Fruit fly (Drosophila melanogaster) whole organism, embryonic: ENCODE results near the gene CG12279.

ENCODE experiments used
- Aef1 ChIP-seq: fragments of 200-800 bp; sonication (Bioruptor generic); IDR thresholded peaks from 3 replicates; pipeline ENCODE4 v1.3.6; 2022; ENCODE audit warnings: missing biosample characterization, missing genetic modification characterization
- Antp ChIP-seq: fragments of 200-800 bp; sonication (Bioruptor generic); optimal IDR thresholded peaks from 3 replicates; lab custom pipeline; 2016; ENCODE audit warnings: missing biosample characterization, missing genetic modification characterization
- CG11456 ChIP-seq: fragments of 200-800 bp; sonication (Bioruptor generic); IDR thresholded peaks from 3 replicates; pipeline ENCODE4 v1.3.6; 2022; ENCODE audit warnings: missing biosample characterization, missing genetic modification characterization
- CG12104 ChIP-seq: fragments of 200-800 bp; sonication (Bioruptor generic); optimal IDR thresholded peaks from 3 replicates; lab custom pipeline; 2016; ENCODE audit warnings: missing biosample characterization, missing genetic modification characterization
- CG12236 ChIP-seq: fragments of 200-800 bp; sonication (Bioruptor generic); optimal IDR thresholded peaks from 2 replicates; lab custom pipeline; 2016; ENCODE audit warnings: missing biosample characterization, missing genetic modification characterization
- CG12659 ChIP-seq: fragments of 200-800 bp; sonication (Bioruptor generic); optimal IDR thresholded peaks from 3 replicates; lab custom pipeline; 2017; ENCODE audit warnings: mild to moderate bottlenecking, missing biosample characterization, missing genetic modification reagents, missing genetic modification characterization
- CG15601 ChIP-seq: fragments of 200-800 bp; sonication (Bioruptor generic); optimal IDR thresholded peaks from 3 replicates; lab custom pipeline; 2019; ENCODE audit warnings: missing biosample characterization, mild to moderate bottlenecking, missing genetic modification characterization, moderate library complexity
- CG17802 ChIP-seq: fragments of 200-800 bp; sonication (Bioruptor generic); optimal IDR thresholded peaks from 2 replicates; lab custom pipeline; 2018; ENCODE audit warnings: missing biosample characterization, mild to moderate bottlenecking, missing genetic modification characterization, moderate library complexity
- CG17912 ChIP-seq: fragments of 200-800 bp; sonication (Bioruptor generic); optimal IDR thresholded peaks from 2 replicates; lab custom pipeline; 2018; ENCODE audit warnings: missing biosample characterization, mild to moderate bottlenecking, missing genetic modification characterization
- CG18619 ChIP-seq: fragments of 200-800 bp; sonication (Bioruptor generic); optimal IDR thresholded peaks from 3 replicates; lab custom pipeline; 2017; ENCODE audit warnings: missing biosample characterization, mild to moderate bottlenecking, missing genetic modification characterization
- CG18764 ChIP-seq: fragments of 200-800 bp; sonication (Bioruptor generic); optimal IDR thresholded peaks from 3 replicates; lab custom pipeline; 2016; ENCODE audit warnings: missing biosample characterization, missing genetic modification characterization
- CG2120 ChIP-seq: fragments of 200-800 bp; sonication (Bioruptor generic); optimal IDR thresholded peaks from 3 replicates; lab custom pipeline; 2016; ENCODE audit warnings: missing biosample characterization, missing genetic modification characterization
- CG2199 ChIP-seq: fragments of 200-800 bp; sonication (Bioruptor generic); IDR thresholded peaks from 3 replicates; pipeline ENCODE4 v1.3.6; 2022; ENCODE audit warnings: missing biosample characterization, missing genetic modification characterization
- CG2875 ChIP-seq: fragments of 200-800 bp; sonication (Bioruptor generic); optimal IDR thresholded peaks from 2 replicates; lab custom pipeline; 2017; ENCODE audit warnings: missing biosample characterization, mild to moderate bottlenecking, missing genetic modification characterization, missing genetic modification reagents
- CG3163 ChIP-seq: fragments of 200-800 bp; sonication (Bioruptor generic); optimal IDR thresholded peaks from 3 replicates; lab custom pipeline; 2016; ENCODE audit warnings: missing biosample characterization, missing genetic modification characterization
- CG3407 ChIP-seq: fragments of 200-800 bp; sonication (Bioruptor generic); optimal IDR thresholded peaks from 2 replicates; lab custom pipeline; 2018; ENCODE audit warnings: missing biosample characterization, mild to moderate bottlenecking, missing genetic modification characterization
- CG3726 ChIP-seq: fragments of 200-800 bp; sonication (Bioruptor generic); IDR thresholded peaks from 3 replicates; pipeline ENCODE4, ENCODE4 v1.3.6; 2022; ENCODE audit warnings: missing biosample characterization, missing genetic modification characterization
- CG6654 ChIP-seq: fragments of 200-800 bp; sonication (Bioruptor generic); optimal IDR thresholded peaks from 2 replicates; lab custom pipeline; 2017; ENCODE audit warnings: missing biosample characterization, mild to moderate bottlenecking, missing genetic modification characterization
- CG6813 ChIP-seq: fragments of 200-800 bp; sonication (Bioruptor generic); optimal IDR thresholded peaks from 2 replicates; lab custom pipeline; 2017; ENCODE audit warnings: missing biosample characterization, missing genetic modification characterization, mild to moderate bottlenecking, moderate library complexity, missing genetic modification reagents
- CG7839 ChIP-seq: fragments of 200-800 bp; sonication (Bioruptor generic); optimal IDR thresholded peaks from 3 replicates; lab custom pipeline; 2018; ENCODE audit warnings: missing biosample characterization, mild to moderate bottlenecking, missing genetic modification characterization, moderate library complexity
- CG7928 ChIP-seq: fragments of 200-800 bp; sonication (Bioruptor generic); optimal IDR thresholded peaks from 2 replicates; lab custom pipeline; 2017; ENCODE audit warnings: missing biosample characterization, mild to moderate bottlenecking, missing genetic modification characterization
- CG7963 ChIP-seq: fragments of 200-800 bp; sonication (Bioruptor generic); IDR thresholded peaks from 3 replicates; pipeline ENCODE4 v1.3.6; 2022; ENCODE audit warnings: missing biosample characterization, missing genetic modification characterization; ENCODE audit not compliant: partially characterized antibody
- CG8281 ChIP-seq: fragments of 200-800 bp; sonication (Bioruptor generic); optimal IDR thresholded peaks from 2 replicates; lab custom pipeline; 2018; ENCODE audit warnings: missing biosample characterization, mild to moderate bottlenecking, missing genetic modification characterization, moderate library complexity
- CG8765 ChIP-seq: fragments of 200-800 bp; sonication (Bioruptor generic); IDR thresholded peaks from 2 replicates; pipeline ENCODE4 v1.3.6; 2022; ENCODE audit warnings: missing biosample characterization, missing genetic modification characterization
- CG9876 ChIP-seq: fragments of 200-800 bp; sonication (Bioruptor generic); optimal IDR thresholded peaks from 2 replicates; lab custom pipeline; 2016; ENCODE audit warnings: missing biosample characterization, missing genetic modification characterization
- Dref ChIP-seq: fragments of 200-800 bp; sonication (Bioruptor generic); IDR thresholded peaks from 2 replicates; pipeline ENCODE4 v1.3.6; 2022; ENCODE audit warnings: missing biosample characterization, missing genetic modification characterization
- Eip74EF ChIP-seq, 2 experiments: fragments of 200-800 bp in 1 of 2; fragments of >200 bp in 1 of 2; sonication (Bioruptor generic) in 1 of 2; optimal IDR thresholded peaks; 2 replicates each; lab custom pipeline; 2017 to 2019; ENCODE audit warnings: missing biosample characterization in 2 of 2, missing genetic modification characterization in 2 of 2, mild to moderate bottlenecking in 1 of 2, moderate library complexity in 1 of 2
- Gug ChIP-seq: fragments of 200-800 bp; sonication (Bioruptor generic); IDR thresholded peaks from 4 replicates; pipeline ENCODE4 v1.3.6; 2022; ENCODE audit warnings: missing biosample characterization, missing genetic modification characterization
- Hey ChIP-seq: fragments of 200-800 bp; sonication (Bioruptor generic); optimal IDR thresholded peaks from 3 replicates; lab custom pipeline; 2018; ENCODE audit warnings: missing biosample characterization, mild to moderate bottlenecking, missing genetic modification characterization
- Hmr ChIP-seq: fragments of 200-800 bp; sonication (Bioruptor generic); optimal IDR thresholded peaks from 3 replicates; lab custom pipeline; 2017; ENCODE audit warnings: mild to moderate bottlenecking, missing biosample characterization, missing genetic modification reagents, missing genetic modification characterization
- Mes4 ChIP-seq: fragments of 200-800 bp; sonication (Bioruptor generic); optimal IDR thresholded peaks from 2 replicates; lab custom pipeline; 2016; ENCODE audit warnings: missing biosample characterization, missing genetic modification characterization
- Rfx ChIP-seq: fragments of 200-800 bp; sonication (Bioruptor generic); IDR thresholded peaks from 2 replicates; pipeline ENCODE4 v1.3.6; 2022; ENCODE audit warnings: missing biosample characterization, missing genetic modification characterization
- Spps ChIP-seq: fragments of 200-800 bp; sonication (Bioruptor generic); optimal IDR thresholded peaks from 2 replicates; lab custom pipeline; 2018; ENCODE audit warnings: missing biosample characterization, mild to moderate bottlenecking, missing genetic modification characterization
- Sry-β ChIP-seq: fragments of 200-800 bp; sonication (Bioruptor generic); optimal IDR thresholded peaks from 2 replicates; lab custom pipeline; 2018; ENCODE audit warnings: missing biosample characterization, mild to moderate bottlenecking, missing genetic modification characterization, moderate library complexity
- Tbp ChIP-seq: fragments of >200 bp; optimal IDR thresholded peaks from 2 replicates; lab custom pipeline; 2018; ENCODE audit warnings: missing biosample characterization, missing genetic modification characterization
- ara ChIP-seq: fragments of 200-800 bp; sonication (Bioruptor generic); IDR thresholded peaks from 2 replicates; pipeline ENCODE4 v1.3.6; 2022; ENCODE audit warnings: missing biosample characterization, missing genetic modification characterization
- bowl ChIP-seq: fragments of 200-800 bp; sonication (Bioruptor generic); IDR thresholded peaks from 2 replicates; pipeline ENCODE4 v1.3.6; 2022; ENCODE audit warnings: missing biosample characterization, missing genetic modification characterization
- cad ChIP-seq: fragments of >200 bp; optimal IDR thresholded peaks from 2 replicates; lab custom pipeline; 2017; ENCODE audit warnings: missing biosample characterization, missing genetic modification characterization
- corto ChIP-seq: fragments of 200-800 bp; sonication (Bioruptor generic); optimal IDR thresholded peaks from 2 replicates; lab custom pipeline; 2016; ENCODE audit warnings: missing biosample characterization, mild to moderate bottlenecking, missing genetic modification characterization, moderate library complexity
- danr ChIP-seq: fragments of 200-800 bp; sonication (Bioruptor generic); IDR thresholded peaks from 2 replicates; pipeline ENCODE4 v1.3.6; 2022; ENCODE audit warnings: missing biosample characterization, missing genetic modification characterization
- fu2 ChIP-seq: fragments of 200-800 bp; sonication (Bioruptor generic); optimal IDR thresholded peaks from 2 replicates; lab custom pipeline; 2016; ENCODE audit warnings: missing biosample characterization, missing genetic modification characterization
- mirr ChIP-seq: fragments of 200-800 bp; sonication (Bioruptor generic); optimal IDR thresholded peaks from 3 replicates; lab custom pipeline; 2018; ENCODE audit warnings: missing biosample characterization, mild to moderate bottlenecking, missing genetic modification characterization
- nerfin-2 ChIP-seq: fragments of 200-800 bp; sonication (Bioruptor generic); IDR thresholded peaks from 2 replicates; pipeline ENCODE4 v1.3.6; 2022; ENCODE audit warnings: missing biosample characterization, missing genetic modification characterization; ENCODE audit not compliant: partially characterized antibody
- phol ChIP-seq: fragments of 200-800 bp; sonication (Bioruptor generic); optimal IDR thresholded peaks from 3 replicates; lab custom pipeline; 2018; ENCODE audit warnings: missing biosample characterization, mild to moderate bottlenecking, missing genetic modification characterization, moderate library complexity
- prd ChIP-seq, 3 experiments: fragments of >200 bp in 2 of 3; fragments of 200-800 bp in 1 of 3; sonication (Bioruptor generic) in 1 of 3; optimal IDR thresholded peaks in 2 of 3; IDR thresholded peaks in 1 of 3; 2 replicates in 2 of 3; 3 replicates in 1 of 3; pipeline versions ENCODE4 v1.3.6 to Lab custom; 2017 to 2022; ENCODE audit warnings: missing biosample characterization in 1 of 3, missing genetic modification characterization in 1 of 3
- scrt ChIP-seq: fragments of 200-800 bp; sonication (Bioruptor generic); optimal IDR thresholded peaks from 2 replicates; lab custom pipeline; 2018; ENCODE audit warnings: missing biosample characterization, mild to moderate bottlenecking, missing genetic modification characterization, moderate library complexity
- slp2 ChIP-seq: fragments of 200-800 bp; sonication (Bioruptor generic); optimal IDR thresholded peaks from 2 replicates; lab custom pipeline; 2016; ENCODE audit warnings: missing biosample characterization, missing genetic modification characterization
- tll ChIP-seq, 2 experiments: fragments of 200-800 bp in 1 of 2; fragments of >200 bp in 1 of 2; sonication (Bioruptor generic) in 1 of 2; optimal IDR thresholded peaks; 2 replicates each; lab custom pipeline; 2017 to 2019; ENCODE audit warnings: missing biosample characterization in 2 of 2, missing genetic modification characterization in 2 of 2, mild to moderate bottlenecking in 1 of 2, moderate library complexity in 1 of 2
- trh ChIP-seq: fragments of 200-800 bp; sonication (Bioruptor generic); optimal IDR thresholded peaks from 2 replicates; lab custom pipeline; 2016; ENCODE audit warnings: missing biosample characterization, missing genetic modification characterization

Gene CG12279

dm6 chr3R:12719627-12720343 lies 14.9 kb downstream of the CG12279 start (continued):
- TF ChIP-seq Dref (GFP tag; lab: Robert Waterston, UW): no peak
- peak; percentile 24 for TF ChIP-seq CG12659 (GFP tag; lab: Kevin White, UChicago)
- TF ChIP-seq CG9876: no peak
- no peak for TF ChIP-seq bowl (GFP tag; lab: Robert Waterston, UW)
- TF ChIP-seq corto: no peak
- TF ChIP-seq Sry-β (GFP tag; lab: Kevin White, UChicago): no peak
- TF ChIP-seq CG7839 (tag; lab: Kevin White, UChicago): peak; percentile 67
- TF ChIP-seq CG12236: no peak
- no peak for TF ChIP-seq CG7963 (GFP tag; lab: Robert Waterston, UW)
- peak; percentile 17; the same call in 2 of the 3 replicates for TF ChIP-seq Aef1 (GFP tag; lab: Robert Waterston, UW)
- TF ChIP-seq nerfin-2 (GFP tag; lab: Robert Waterston, UW): no peak
- TF ChIP-seq CG17912 (GFP tag; lab: Kevin White, UChicago): no peak
- TF ChIP-seq ara (GFP tag; lab: Robert Waterston, UW): no peak
- no peak for TF ChIP-seq CG7928 (GFP tag; lab: Kevin White, UChicago)
- no peak for TF ChIP-seq CG3726 (GFP tag; lab: Robert Waterston, UW)
- no peak for TF ChIP-seq CG2199 (GFP tag; lab: Robert Waterston, UW)
- TF ChIP-seq CG3163 (GFP tag; lab: Kevin White, UChicago): peak; percentile 86
- TF ChIP-seq scrt (GFP tag; lab: Kevin White, UChicago): peak; percentile 30
- TF ChIP-seq CG3407 (GFP tag; lab: Kevin White, UChicago): no peak
- TF ChIP-seq Spps: no peak
- TF ChIP-seq slp2: no peak
- TF ChIP-seq Hmr (GFP tag; lab: Kevin White, UChicago): peak; percentile 41
- no peak for TF ChIP-seq danr (GFP tag; lab: Robert Waterston, UW)
- TF ChIP-seq CG8281 (tag; lab: Kevin White, UChicago): peak; percentile 28
- no peak for TF ChIP-seq Mes4 (GFP tag; lab: Kevin White, UChicago)
- TF ChIP-seq mirr: peak; percentile 9
- peak; percentile 40 for TF ChIP-seq phol (tag; lab: Kevin White, UChicago)
- TF ChIP-seq Hey (tag; lab: Kevin White, UChicago): no peak
- no peak for TF ChIP-seq fu2 (GFP tag; lab: Kevin White, UChicago)
- TF ChIP-seq tll (GFP tag; optimal IDR thresholded peaks at IDR 0.05; lab: Kevin White, UChicago): no peak
- TF ChIP-seq CG2120 (GFP tag; lab: Kevin White, UChicago): no peak
- peak; percentile 1 for TF ChIP-seq CG15601 (tag; lab: Kevin White, UChicago)
- TF ChIP-seq cad (GFP tag; lab: Kevin White, UChicago): no peak
- no peak for TF ChIP-seq CG6654 (GFP tag; lab: Kevin White, UChicago)
- TF ChIP-seq CG18619: peak; percentile 5
- TF ChIP-seq Eip74EF (GFP tag; optimal IDR thresholded peaks at IDR 0.05; lab: Kevin White, UChicago): no peak
- no peak for TF ChIP-seq CG18764
- TF ChIP-seq CG2875 (GFP tag; lab: Kevin White, UChicago): no peak
- TF ChIP-seq Gug (GFP tag; lab: Robert Waterston, UW): no peak
- peak; percentile 13 for TF ChIP-seq CG12104
- no peak for TF ChIP-seq Rfx
- no peak for TF ChIP-seq CG11456
- no peak for TF ChIP-seq CG8765
- no peak for TF ChIP-seq prd (optimal IDR thresholded peaks at IDR 0.05; lab: Kevin White, UChicago)
- no peak for TF ChIP-seq prd (GFP tag; IDR thresholded peaks at IDR 0.05; lab: Robert Waterston, UW)
- TF ChIP-seq trh (GFP tag; lab: Kevin White, UChicago): no peak
- TF ChIP-seq Antp: no peak
- no peak for TF ChIP-seq CG17802
- TF ChIP-seq CG6813: peak; percentile 51
- no peak for TF ChIP-seq Tbp
